Worm (Caenorhabditis elegans) whole organism, midembryonic: ENCODE data around the gene Y37A1A.3.

Source experiments
- T22C8.4 ChIP-seq: fragments of 200-800 bp; sonication (Bioruptor generic); IDR thresholded peaks from 2 replicates; pipeline ENCODE4 v1.3.6; 2022; ENCODE audit warnings: missing genetic modification characterization, missing compliant biosample characterization
- cog-1 ChIP-seq: sonication (generic microtip); optimal IDR thresholded peaks from 2 replicates; lab custom pipeline; 2016; ENCODE audit warnings: missing genetic modification characterization, missing compliant biosample characterization
- flt-1 ChIP-seq: fragments of 200-800 bp; sonication (Bioruptor generic); IDR thresholded peaks from 2 replicates; pipeline ENCODE4 v1.3.6; 2022; ENCODE audit warnings: missing genetic modification characterization, missing compliant biosample characterization
- klf-2 ChIP-seq: fragments of 200-800 bp; sonication (Bioruptor generic); conservative IDR thresholded peaks from 2 replicates; pipeline ENCODE4 v1.3.6; 2022; ENCODE audit warnings: missing genetic modification reagents, missing genetic modification characterization, missing compliant biosample characterization
- med-1 ChIP-seq: sonication (generic microtip); optimal IDR thresholded peaks from 2 replicates; lab custom pipeline; 2017; ENCODE audit warnings: missing genetic modification characterization, mild to moderate bottlenecking, missing compliant biosample characterization, antibody characterized with exemption, missing genetic modification reagents; ENCODE audit not compliant: insufficient read depth
- ref-1 ChIP-seq: fragments of 200-800 bp; sonication (Bioruptor generic); conservative IDR thresholded peaks from 2 replicates; pipeline ENCODE4 v1.3.6; 2022; ENCODE audit warnings: missing genetic modification reagents, missing genetic modification characterization, missing compliant biosample characterization
- tab-1 ChIP-seq: fragments of 200-800 bp; sonication (Bioruptor generic); IDR thresholded peaks from 2 replicates; pipeline ENCODE4 v1.3.6; 2022; ENCODE audit warnings: missing genetic modification characterization, missing compliant biosample characterization
- ztf-23 ChIP-seq: fragments of 200-800 bp; sonication (Bioruptor generic); IDR thresholded peaks from 2 replicates; pipeline ENCODE4 v1.3.6; 2022; ENCODE audit warnings: missing genetic modification reagents, missing genetic modification characterization, missing compliant biosample characterization
- ztf-29 ChIP-seq: fragments of 200-800 bp; sonication (Bioruptor generic); IDR thresholded peaks from 2 replicates; pipeline ENCODE4 v1.3.6; 2022; ENCODE audit warnings: missing genetic modification reagents, missing genetic modification characterization, missing compliant biosample characterization

Gene Y37A1A.3

ce11 chrIV:13880370-13880769, 22.3 kb downstream of the Y37A1A.3 start:
- TF ChIP-seq T22C8.4 (GFP tag; lab: Robert Waterston, UW) (no peak), ztf-29 (GFP tag; lab: Robert Waterston, UW) (no peak), ref-1 (GFP tag; lab: Robert Waterston, UW) (no peak), klf-2 (no peak), med-1 (GFP tag; lab: Kevin White, UChicago) (no peak), ztf-23 (GFP tag; lab: Robert Waterston, UW) (no peak), cog-1 (no peak), flt-1 (GFP tag; lab: Robert Waterston, UW) (no peak), tab-1 (GFP tag; lab: Robert Waterston, UW) (no peak)

DNA sequence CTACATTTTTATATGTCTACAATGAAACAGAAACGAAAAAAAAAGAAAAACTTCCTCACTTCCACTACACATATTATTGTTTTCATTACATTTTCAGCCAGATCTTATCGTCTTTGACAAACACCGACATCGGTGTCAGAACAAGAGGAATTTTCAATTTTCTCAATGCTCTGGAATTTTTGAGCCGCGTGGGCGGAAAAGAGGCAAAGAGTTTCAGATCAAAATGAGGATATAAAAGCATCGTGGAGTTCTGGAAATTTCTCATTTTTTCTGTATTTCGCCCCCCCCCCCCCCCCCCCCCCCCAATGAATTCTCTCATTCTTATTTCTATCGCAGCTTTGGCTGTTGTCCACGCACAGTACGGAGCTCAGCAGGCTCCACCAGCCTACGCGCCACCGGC, 22.8 kb downstream of the Y37A1A.3 start, which contains the start of gene B0513.4:
TSS of gene B0513.4 (plus strand) at position 301 of the 400 bp plus-strand sequence.
- TF ChIP-seq ztf-23 (GFP tag; lab: Robert Waterston, UW) (no peak), ref-1 (GFP tag; lab: Robert Waterston, UW) (no peak), cog-1 (no peak), klf-2 (no peak), T22C8.4 (GFP tag; lab: Robert Waterston, UW) (no peak), ztf-29 (GFP tag; lab: Robert Waterston, UW) (no peak), med-1 (GFP tag; lab: Kevin White, UChicago) (no peak), tab-1 (GFP tag; lab: Robert Waterston, UW) (no peak), flt-1 (GFP tag; lab: Robert Waterston, UW) (no peak)

DNA sequence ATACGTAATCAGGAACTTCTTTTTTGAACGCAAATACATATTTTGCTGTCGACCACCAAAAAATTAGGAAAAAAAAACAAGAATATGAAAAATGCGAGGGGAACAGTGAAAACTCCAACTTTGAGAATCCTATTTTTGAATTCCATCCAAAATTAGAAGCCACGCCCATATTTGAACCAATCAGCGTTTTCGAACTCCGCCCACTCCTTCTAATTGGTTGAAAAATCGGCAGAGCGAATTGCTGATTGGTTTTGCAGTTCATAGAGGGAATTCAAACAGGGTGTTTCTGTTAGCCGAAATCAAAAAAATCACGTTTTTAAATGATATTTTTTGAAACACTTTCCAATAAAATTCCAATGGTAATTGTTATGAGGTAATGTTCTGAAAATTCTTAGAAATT, 23.9 kb downstream of the Y37A1A.3 start:
- TF ChIP-seq tab-1 (GFP tag; lab: Robert Waterston, UW): no peak
- TF ChIP-seq cog-1: no peak
- TF ChIP-seq T22C8.4 (GFP tag; lab: Robert Waterston, UW): no peak
- no peak for TF ChIP-seq klf-2
- TF ChIP-seq flt-1 (GFP tag; lab: Robert Waterston, UW): no peak
- TF ChIP-seq ref-1 (GFP tag; lab: Robert Waterston, UW): no peak
- TF ChIP-seq ztf-29 (GFP tag; lab: Robert Waterston, UW): no peak
- no peak for TF ChIP-seq ztf-23 (GFP tag; lab: Robert Waterston, UW)

DNA sequence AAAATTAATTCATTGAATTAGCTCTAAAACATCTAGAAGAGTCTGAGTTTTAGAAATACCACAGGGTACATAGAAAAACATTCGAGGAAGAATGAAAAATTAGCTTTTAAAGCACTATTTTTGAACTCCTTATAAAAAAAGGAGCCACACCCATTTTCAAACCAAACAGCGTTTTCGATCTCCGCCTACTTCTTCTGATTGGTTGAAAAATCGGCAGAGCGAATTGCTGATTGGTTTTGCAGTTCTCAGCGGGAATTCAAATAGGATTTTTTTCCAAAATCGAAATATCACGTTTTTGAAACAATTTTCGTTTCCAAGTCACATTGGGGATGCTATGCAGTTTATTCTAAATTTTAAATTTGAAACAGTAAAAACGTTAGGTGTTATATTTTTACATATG, 24.6 kb downstream of the Y37A1A.3 start:
- no peak for TF ChIP-seq flt-1 (GFP tag; lab: Robert Waterston, UW)
- no peak for TF ChIP-seq tab-1 (GFP tag; lab: Robert Waterston, UW)
- no peak for TF ChIP-seq T22C8.4 (GFP tag; lab: Robert Waterston, UW)
- no peak for TF ChIP-seq ztf-23 (GFP tag; lab: Robert Waterston, UW)
- TF ChIP-seq klf-2: no peak
- no peak for TF ChIP-seq ref-1 (GFP tag; lab: Robert Waterston, UW)
- TF ChIP-seq cog-1: no peak
- no peak for TF ChIP-seq ztf-29 (GFP tag; lab: Robert Waterston, UW)
- TF ChIP-seq med-1 (GFP tag; lab: Kevin White, UChicago): no peak

ce11 chrIV:13877707-13878106, 25.0 kb downstream of the Y37A1A.3 start:
- TF ChIP-seq cog-1 (no peak), ztf-23 (GFP tag; lab: Robert Waterston, UW) (no peak)

DNA sequence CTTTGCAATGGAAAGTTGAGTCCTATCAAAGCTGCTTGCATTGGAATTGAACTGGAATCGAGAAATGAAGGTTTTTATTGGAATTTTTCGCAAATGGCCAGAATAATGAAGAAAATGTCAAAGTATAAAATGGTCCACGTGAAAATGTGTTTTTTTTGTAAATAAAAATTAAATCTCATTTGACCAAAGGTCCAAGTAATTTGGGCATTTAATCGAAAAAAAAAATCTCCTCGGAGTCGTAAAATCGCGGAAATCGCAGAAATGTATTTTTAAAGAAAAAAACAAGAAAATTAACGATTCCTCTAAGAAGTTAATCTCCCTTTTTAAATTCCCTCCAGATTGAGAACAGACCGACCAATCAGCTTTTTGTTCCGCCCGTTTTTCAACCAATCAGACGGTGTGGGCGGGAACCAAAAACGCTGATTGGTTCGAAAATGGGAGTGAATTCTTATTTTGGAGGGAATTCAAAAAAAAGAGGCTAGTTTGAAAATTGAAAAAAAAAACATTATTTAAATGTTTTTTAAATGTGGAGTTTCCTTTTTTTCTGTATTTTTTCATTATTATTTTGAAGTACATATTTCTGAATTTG, 26.0 kb downstream of the Y37A1A.3 start, which contains the start of gene prdh-1:
TSS of gene prdh-1 (minus strand) at position 51 of the 589 bp plus-strand sequence.
- TF ChIP-seq T22C8.4 (GFP tag; lab: Robert Waterston, UW) (no peak), ztf-29 (GFP tag; lab: Robert Waterston, UW) (no peak), ref-1 (GFP tag; lab: Robert Waterston, UW) (no peak), med-1 (GFP tag; lab: Kevin White, UChicago) (no peak), klf-2 (no peak), cog-1 (no peak)

- TF ChIP-seq tab-1 (GFP tag; lab: Robert Waterston, UW): no peak
- no peak for TF ChIP-seq ztf-29 (GFP tag; lab: Robert Waterston, UW)
- no peak for TF ChIP-seq klf-2
- TF ChIP-seq ztf-23 (GFP tag; lab: Robert Waterston, UW): no peak
- no peak for TF ChIP-seq flt-1 (GFP tag; lab: Robert Waterston, UW)
- no peak for TF ChIP-seq cog-1
- TF ChIP-seq med-1 (GFP tag; lab: Kevin White, UChicago): no peak
- TF ChIP-seq T22C8.4 (GFP tag; lab: Robert Waterston, UW): no peak
- no peak for TF ChIP-seq ref-1 (GFP tag; lab: Robert Waterston, UW)
These were observed 32.6 kb downstream of the Y37A1A.3 start for ce11 chrIV:13870085-13870484.

DNA sequence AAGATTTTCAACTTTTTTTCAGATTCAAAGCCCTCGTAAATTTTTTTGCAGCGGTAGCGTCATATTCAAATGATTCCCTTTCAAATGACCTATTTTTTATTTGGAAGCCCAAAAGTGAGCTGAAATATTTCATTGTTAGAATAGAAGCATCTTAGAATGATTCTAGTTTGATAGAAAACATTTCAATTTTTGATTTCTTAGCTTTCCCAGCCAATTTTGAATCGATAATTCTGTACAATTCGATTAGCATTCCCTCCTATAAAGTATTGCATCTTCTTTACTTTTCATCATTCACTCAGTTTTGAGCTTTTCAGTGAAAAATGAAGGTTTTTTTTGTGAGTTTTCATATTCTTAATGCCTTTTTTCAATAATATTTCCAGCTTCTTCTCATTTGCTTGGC, 35.9 kb downstream of the Y37A1A.3 start, which contains the start of gene B0513.90:
TSS of gene B0513.90 (plus strand) at position 301 of the 400 bp plus-strand sequence.
- TF ChIP-seq flt-1 (GFP tag; lab: Robert Waterston, UW) (no peak), cog-1 (no peak), klf-2 (no peak), ztf-29 (GFP tag; lab: Robert Waterston, UW) (no peak), med-1 (GFP tag; lab: Kevin White, UChicago) (no peak), ztf-23 (GFP tag; lab: Robert Waterston, UW) (no peak), ref-1 (GFP tag; lab: Robert Waterston, UW) (no peak), tab-1 (GFP tag; lab: Robert Waterston, UW) (no peak), T22C8.4 (GFP tag; lab: Robert Waterston, UW) (no peak)

- TF ChIP-seq klf-2: no peak
- TF ChIP-seq tab-1 (GFP tag; lab: Robert Waterston, UW): no peak
- TF ChIP-seq ztf-23 (GFP tag; lab: Robert Waterston, UW): no peak
- TF ChIP-seq ztf-29 (GFP tag; lab: Robert Waterston, UW): no peak
- TF ChIP-seq med-1 (GFP tag; lab: Kevin White, UChicago): no peak
- no peak for TF ChIP-seq flt-1 (GFP tag; lab: Robert Waterston, UW)
- no peak for TF ChIP-seq T22C8.4 (GFP tag; lab: Robert Waterston, UW)
- no peak for TF ChIP-seq cog-1
- TF ChIP-seq ref-1 (GFP tag; lab: Robert Waterston, UW): no peak
These were observed 37.5 kb downstream of the Y37A1A.3 start, which contains the start of gene vamp-8 for ce11 chrIV:13865172-13865571. vamp-8 (minus strand) TSS chrIV:13865196.
